Worm (Caenorhabditis elegans) whole organism, L2 larva: ENCODE measurements around the gene BE0003N10.6.
A peak's percentile ranks its signal among the peaks of the same experiment; 100 is the strongest.

Source experiments
- ZK546.5 ChIP-seq: sonication (generic microtip); optimal IDR thresholded peaks from 2 replicates; lab custom pipeline; 2017; ENCODE audit warnings: missing biosample characterization, missing genetic modification characterization
- zag-1 ChIP-seq: fragments of 150-350 bp; optimal IDR thresholded peaks from 2 replicates; lab custom pipeline; 2014; ENCODE audit warnings: missing biosample characterization, missing genetic modification characterization

DNA sequence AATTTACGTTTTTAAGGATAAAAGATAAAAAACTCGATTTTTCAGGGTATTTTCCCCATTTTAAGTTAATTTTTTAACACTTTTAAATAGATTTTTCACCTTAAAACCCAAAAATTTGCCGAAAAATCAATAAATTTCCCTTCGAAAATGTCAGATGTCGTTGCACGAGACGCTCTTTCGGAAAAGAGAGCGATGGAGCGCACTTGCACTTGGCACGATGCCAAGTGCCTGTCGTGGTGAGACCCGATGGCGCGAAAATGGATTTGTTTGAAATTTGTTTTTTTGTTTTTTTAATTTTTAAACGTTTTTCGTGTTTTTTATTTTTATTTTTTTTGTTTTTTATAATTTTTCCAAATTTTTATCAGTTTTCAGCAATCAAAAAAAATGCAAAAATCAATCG lies 20.7 kb upstream of the BE0003N10.6 start, which contains the start of the genes rab-18 and kbp-4:
- peak; percentile 64 for TF ChIP-seq ZK546.5 (tag; lab: Kevin White, UChicago)
- peak; percentile 70 for TF ChIP-seq zag-1 (tag; lab: Kevin White, UChicago)
